Fruit fly (Drosophila melanogaster) whole organism, embryonic: Measurements from ENCODE around the gene Coq7.

Source experiments
- Aef1 ChIP-seq: fragments of 200-800 bp; sonication (Bioruptor generic); IDR thresholded peaks from 3 replicates; pipeline ENCODE4 v1.3.6; 2022; ENCODE audit warnings: missing biosample characterization, missing genetic modification characterization
- Atf-2 ChIP-seq: fragments of 200-800 bp; sonication (Bioruptor generic); optimal IDR thresholded peaks from 2 replicates; lab custom pipeline; 2016; ENCODE audit warnings: missing biosample characterization, missing genetic modification characterization
- Awh ChIP-seq: fragments of 200-800 bp; sonication (Bioruptor generic); IDR thresholded peaks from 2 replicates; pipeline ENCODE4, ENCODE4 v1.3.6; 2022; ENCODE audit warnings: missing biosample characterization, missing genetic modification characterization
- CG10209 ChIP-seq: fragments of 200-800 bp; sonication (Bioruptor generic); optimal IDR thresholded peaks from 3 replicates; lab custom pipeline; 2017; ENCODE audit warnings: missing biosample characterization, mild to moderate bottlenecking, missing genetic modification characterization, missing genetic modification reagents
- CG10654 ChIP-seq: fragments of 200-800 bp; sonication (Bioruptor generic); optimal IDR thresholded peaks from 2 replicates; lab custom pipeline; 2016; ENCODE audit warnings: missing biosample characterization, missing genetic modification characterization
- CG11560 ChIP-seq: fragments of 200-800 bp; sonication (Bioruptor generic); IDR thresholded peaks from 3 replicates; pipeline ENCODE4 v1.3.6; 2022; ENCODE audit warnings: missing biosample characterization, missing genetic modification characterization
- CG12769 ChIP-seq: fragments of 200-800 bp; sonication (Bioruptor generic); optimal IDR thresholded peaks from 2 replicates; lab custom pipeline; 2019; ENCODE audit warnings: missing biosample characterization, mild to moderate bottlenecking, missing genetic modification characterization, moderate library complexity
- CG13296 ChIP-seq: fragments of 200-800 bp; sonication (Bioruptor generic); optimal IDR thresholded peaks from 3 replicates; lab custom pipeline; 2018; ENCODE audit warnings: missing biosample characterization, mild to moderate bottlenecking, missing genetic modification characterization
- CG14014 ChIP-seq: fragments of 200-800 bp; sonication (Bioruptor generic); IDR thresholded peaks from 2 replicates; pipeline ENCODE4 v1.3.6; 2022; ENCODE audit warnings: missing biosample characterization, missing genetic modification characterization
- CG14050 ChIP-seq: fragments of 200-800 bp; sonication (Bioruptor generic); IDR thresholded peaks from 3 replicates; pipeline ENCODE4 v1.3.6; 2022; ENCODE audit warnings: missing biosample characterization, missing genetic modification characterization
- CG15601 ChIP-seq: fragments of 200-800 bp; sonication (Bioruptor generic); optimal IDR thresholded peaks from 3 replicates; lab custom pipeline; 2019; ENCODE audit warnings: missing biosample characterization, mild to moderate bottlenecking, missing genetic modification characterization, moderate library complexity
- CG17186 ChIP-seq: fragments of 200-800 bp; sonication (Bioruptor generic); optimal IDR thresholded peaks from 3 replicates; lab custom pipeline; 2017; ENCODE audit warnings: missing biosample characterization, missing genetic modification reagents, missing genetic modification characterization
- CG17385 ChIP-seq: fragments of 200-800 bp; sonication (Bioruptor generic); optimal IDR thresholded peaks from 3 replicates; lab custom pipeline; 2018; ENCODE audit warnings: missing biosample characterization, mild to moderate bottlenecking, missing genetic modification characterization
- CG17912 ChIP-seq: fragments of 200-800 bp; sonication (Bioruptor generic); optimal IDR thresholded peaks from 2 replicates; lab custom pipeline; 2018; ENCODE audit warnings: missing biosample characterization, mild to moderate bottlenecking, missing genetic modification characterization
- CG2889 ChIP-seq: fragments of 200-800 bp; sonication (Bioruptor generic); IDR thresholded peaks from 3 replicates; pipeline ENCODE4 v1.3.6; 2022; ENCODE audit warnings: missing biosample characterization, missing genetic modification characterization
- CG31365 ChIP-seq: fragments of 200-800 bp; sonication (Bioruptor generic); optimal IDR thresholded peaks from 2 replicates; lab custom pipeline; 2018; ENCODE audit warnings: missing biosample characterization, mild to moderate bottlenecking, missing genetic modification characterization
- CG3407 ChIP-seq: fragments of 200-800 bp; sonication (Bioruptor generic); optimal IDR thresholded peaks from 2 replicates; lab custom pipeline; 2018; ENCODE audit warnings: missing biosample characterization, mild to moderate bottlenecking, missing genetic modification characterization
- CG34376 ChIP-seq: fragments of 200-800 bp; sonication (Bioruptor generic); optimal IDR thresholded peaks from 2 replicates; lab custom pipeline; 2018; ENCODE audit warnings: missing biosample characterization, mild to moderate bottlenecking, missing genetic modification characterization
- CG43689 ChIP-seq: fragments of 200-800 bp; sonication (Bioruptor generic); IDR thresholded peaks from 2 replicates; pipeline ENCODE4 v1.3.6; 2022; ENCODE audit warnings: missing biosample characterization, missing genetic modification characterization
- CG4617 ChIP-seq: fragments of 200-800 bp; sonication (Bioruptor generic); optimal IDR thresholded peaks from 3 replicates; lab custom pipeline; 2016; ENCODE audit warnings: missing biosample characterization, missing genetic modification characterization, borderline replicate concordance
- CG6272 ChIP-seq: fragments of 200-800 bp; sonication (Bioruptor generic); IDR thresholded peaks from 2 replicates; pipeline ENCODE4 v1.3.6; 2022; ENCODE audit warnings: missing biosample characterization, missing genetic modification characterization
- CG7839 ChIP-seq: fragments of 200-800 bp; sonication (Bioruptor generic); optimal IDR thresholded peaks from 3 replicates; lab custom pipeline; 2018; ENCODE audit warnings: missing biosample characterization, mild to moderate bottlenecking, missing genetic modification characterization, moderate library complexity
- CG8388 ChIP-seq: fragments of 200-800 bp; sonication (Bioruptor generic); optimal IDR thresholded peaks from 2 replicates; lab custom pipeline; 2019; ENCODE audit warnings: missing biosample characterization, mild to moderate bottlenecking, missing genetic modification characterization, moderate library complexity
- CG9817 ChIP-seq: fragments of 200-800 bp; sonication (Bioruptor generic); optimal IDR thresholded peaks from 2 replicates; lab custom pipeline; 2018; ENCODE audit warnings: missing biosample characterization, mild to moderate bottlenecking, missing genetic modification characterization, moderate library complexity
- Dref ChIP-seq: fragments of 200-800 bp; sonication (Bioruptor generic); IDR thresholded peaks from 2 replicates; pipeline ENCODE4 v1.3.6; 2022; ENCODE audit warnings: missing biosample characterization, missing genetic modification characterization
- HLHmδ ChIP-seq: fragments of 200-800 bp; sonication (Bioruptor generic); optimal IDR thresholded peaks from 2 replicates; lab custom pipeline; 2018; ENCODE audit warnings: missing biosample characterization, mild to moderate bottlenecking, missing genetic modification characterization, moderate library complexity
- Hand ChIP-seq: fragments of 200-800 bp; sonication (Bioruptor generic); optimal IDR thresholded peaks from 2 replicates; lab custom pipeline; 2017; ENCODE audit warnings: mild to moderate bottlenecking, missing biosample characterization, missing genetic modification reagents, missing genetic modification characterization
- Hr39 ChIP-seq: fragments of >200 bp; optimal IDR thresholded peaks from 2 replicates; lab custom pipeline; 2017
- Lim3 ChIP-seq: fragments of 200-800 bp; sonication (Bioruptor generic); IDR thresholded peaks from 2 replicates; pipeline ENCODE4 v1.3.6; 2022; ENCODE audit warnings: missing biosample characterization, missing genetic modification characterization
- Lpt ChIP-seq: fragments of >200 bp; optimal IDR thresholded peaks from 2 replicates; lab custom pipeline; 2018; ENCODE audit warnings: missing biosample characterization, missing genetic modification characterization
- Optix ChIP-seq: fragments of 200-800 bp; sonication (Bioruptor generic); IDR thresholded peaks from 3 replicates; pipeline ENCODE4 v1.3.6; 2022; ENCODE audit warnings: missing biosample characterization, missing genetic modification characterization
- Ptx1 ChIP-seq: fragments of 200-800 bp; sonication (Bioruptor generic); IDR thresholded peaks from 2 replicates; pipeline ENCODE4 v1.3.6; 2022; ENCODE audit warnings: missing biosample characterization, missing genetic modification characterization
- Side ChIP-seq: fragments of 200-800 bp; sonication (Bioruptor generic); optimal IDR thresholded peaks from 2 replicates; lab custom pipeline; 2016; ENCODE audit warnings: missing biosample characterization, missing genetic modification characterization
- YL-1 ChIP-seq: fragments of 200-800 bp; sonication (Bioruptor generic); optimal IDR thresholded peaks from 3 replicates; lab custom pipeline; 2017; ENCODE audit warnings: missing biosample characterization, mild to moderate bottlenecking, missing genetic modification characterization
- ash1 ChIP-seq: fragments of 200-800 bp; sonication (Bioruptor generic); optimal IDR thresholded peaks from 2 replicates; lab custom pipeline; 2018; ENCODE audit warnings: missing biosample characterization, mild to moderate bottlenecking, missing genetic modification characterization
- corto ChIP-seq: fragments of 200-800 bp; sonication (Bioruptor generic); optimal IDR thresholded peaks from 2 replicates; lab custom pipeline; 2016; ENCODE audit warnings: missing biosample characterization, mild to moderate bottlenecking, missing genetic modification characterization, moderate library complexity
- dysf ChIP-seq: fragments of 200-800 bp; sonication (Bioruptor generic); IDR thresholded peaks from 3 replicates; pipeline ENCODE4 v1.3.6; 2022; ENCODE audit warnings: missing biosample characterization, missing genetic modification characterization
- esg ChIP-seq: fragments of 200-800 bp; sonication (Bioruptor generic); conservative IDR thresholded peaks from 2 replicates; pipeline ENCODE4 v1.3.6; 2022; ENCODE audit warnings: missing biosample characterization, missing genetic modification characterization
- exex ChIP-seq: fragments of 200-800 bp; sonication (Bioruptor generic); optimal IDR thresholded peaks from 4 replicates; lab custom pipeline; 2018; ENCODE audit warnings: missing biosample characterization, mild to moderate bottlenecking, missing genetic modification characterization, moderate library complexity
- gsb ChIP-seq: fragments of 200-800 bp; sonication (Bioruptor generic); IDR thresholded peaks from 2 replicates; pipeline ENCODE4 v1.3.6; 2022; ENCODE audit warnings: missing biosample characterization, missing genetic modification characterization
- h ChIP-seq: fragments of >200 bp; optimal IDR thresholded peaks from 2 replicates; lab custom pipeline; 2017
- kni ChIP-seq: fragments of 200-800 bp; sonication (Bioruptor generic); optimal IDR thresholded peaks from 3 replicates; lab custom pipeline; 2017; ENCODE audit warnings: mild to moderate bottlenecking, missing biosample characterization, missing genetic modification reagents, missing genetic modification characterization
- lmd ChIP-seq: fragments of 200-800 bp; sonication (Bioruptor generic); IDR thresholded peaks from 2 replicates; pipeline ENCODE4 v1.3.6; 2022; ENCODE audit warnings: missing biosample characterization, missing genetic modification characterization
- luna ChIP-seq: fragments of 200-800 bp; sonication (Bioruptor generic); optimal IDR thresholded peaks from 2 replicates; lab custom pipeline; 2016; ENCODE audit warnings: missing biosample characterization, missing genetic modification characterization
- mam ChIP-seq: fragments of 200-800 bp; sonication (Bioruptor generic); optimal IDR thresholded peaks from 3 replicates; lab custom pipeline; 2016; ENCODE audit warnings: missing biosample characterization, missing genetic modification characterization
- org-1 ChIP-seq: fragments of 200-800 bp; sonication (Bioruptor generic); optimal IDR thresholded peaks from 2 replicates; lab custom pipeline; 2017; ENCODE audit warnings: missing biosample characterization, missing genetic modification characterization
- p53 ChIP-seq: fragments of 200-800 bp; sonication (Bioruptor generic); optimal IDR thresholded peaks from 2 replicates; lab custom pipeline; 2016; ENCODE audit warnings: missing biosample characterization, missing genetic modification characterization
- pum ChIP-seq: fragments of 200-800 bp; sonication (Bioruptor generic); optimal IDR thresholded peaks from 2 replicates; lab custom pipeline; 2016; ENCODE audit warnings: missing biosample characterization, missing genetic modification characterization
- rib ChIP-seq: fragments of 200-800 bp; sonication (Bioruptor generic); IDR thresholded peaks from 2 replicates; pipeline ENCODE4 v1.3.6; 2022; ENCODE audit warnings: missing biosample characterization, missing genetic modification characterization
- sr ChIP-seq: fragments of 200-800 bp; sonication (Bioruptor generic); IDR thresholded peaks from 3 replicates; pipeline ENCODE4 v1.3.6; 2022; ENCODE audit warnings: missing biosample characterization, missing genetic modification characterization
- wdn ChIP-seq: fragments of 200-800 bp; sonication (Bioruptor generic); IDR thresholded peaks from 2 replicates; pipeline ENCODE4 v1.3.6; 2022; ENCODE audit warnings: missing biosample characterization, missing genetic modification characterization
- wor ChIP-seq: fragments of 200-800 bp; sonication (Bioruptor generic); IDR thresholded peaks from 2 replicates; pipeline ENCODE4 v1.3.6; 2022; ENCODE audit warnings: missing biosample characterization, missing genetic modification characterization
- zen2 ChIP-seq: fragments of 200-800 bp; sonication (Bioruptor generic); IDR thresholded peaks from 3 replicates; pipeline ENCODE4 v1.3.6; 2022; ENCODE audit warnings: missing biosample characterization, missing genetic modification characterization; ENCODE audit not compliant: partially characterized antibody

Gene Coq7

dm6 chrX:6803312-6803794 lies 32.3 kb downstream of the Coq7 start, which contains the start of the genes C3G and pod1 (continued):
- TF ChIP-seq ash1 (GFP tag; lab: Kevin White, UChicago) = no peak
- TF ChIP-seq Dref (GFP tag; lab: Robert Waterston, UW) = peak; percentile 99
- peak; percentile 54; the same call in 2 of the 3 replicates for TF ChIP-seq CG11560 (tag; lab: Robert Waterston, UW)
- TF ChIP-seq gsb (GFP tag; lab: Robert Waterston, UW) = no peak
- no peak for TF ChIP-seq wor
- TF ChIP-seq kni (GFP tag; lab: Kevin White, UChicago) = no peak
- no peak for TF ChIP-seq CG31365 (tag; lab: Kevin White, UChicago)
- no peak for TF ChIP-seq h (lab: Kevin White, UChicago)
- peak; percentile 96 for TF ChIP-seq zen2 (GFP tag; lab: Robert Waterston, UW)
- no peak for TF ChIP-seq dysf (GFP tag; lab: Robert Waterston, UW)
- TF ChIP-seq CG17186 (GFP tag; lab: Kevin White, UChicago) = peak; percentile 81
- TF ChIP-seq Side (GFP tag; lab: Kevin White, UChicago) = peak; percentile 21
- TF ChIP-seq CG12769 (tag; lab: Kevin White, UChicago) = peak; percentile 42
- no peak for TF ChIP-seq org-1 (GFP tag; lab: Kevin White, UChicago)
- TF ChIP-seq CG14014 = no peak
- TF ChIP-seq CG7839 = no peak
- peak; percentile 52 for TF ChIP-seq CG15601
- no peak for TF ChIP-seq Lpt (GFP tag; lab: Kevin White, UChicago)
- no peak for TF ChIP-seq CG10209 (GFP tag; lab: Kevin White, UChicago)
- peak; percentile 77 for TF ChIP-seq Aef1
- peak; percentile 18; the same call in 1 of the 2 replicates for TF ChIP-seq Ptx1 (GFP tag; lab: Robert Waterston, UW)
- TF ChIP-seq CG2889 (GFP tag; lab: Robert Waterston, UW) = no peak
- TF ChIP-seq CG3407 = no peak
- TF ChIP-seq mam (GFP tag; lab: Kevin White, UChicago) = peak; percentile 68
- TF ChIP-seq HLHmδ (GFP tag; lab: Kevin White, UChicago) = peak; percentile 1
- no peak for TF ChIP-seq Hr39 (lab: Kevin White, UChicago)
- TF ChIP-seq YL-1 = peak; percentile 15
- TF ChIP-seq CG6272 (GFP tag; lab: Robert Waterston, UW) = peak; percentile 49; the same call in 1 of the 2 replicates
- TF ChIP-seq CG43689 = no peak
- TF ChIP-seq CG13296 (GFP tag; lab: Kevin White, UChicago) = peak; percentile 5
- no peak for TF ChIP-seq Awh (GFP tag; lab: Robert Waterston, UW)
- no peak for TF ChIP-seq esg (GFP tag; lab: Robert Waterston, UW)
- TF ChIP-seq CG8388 = no peak
- peak; percentile 14 for TF ChIP-seq Hand (GFP tag; lab: Kevin White, UChicago)
- peak; percentile 13 for TF ChIP-seq CG9817 (tag; lab: Kevin White, UChicago)
- TF ChIP-seq lmd = no peak
- no peak for TF ChIP-seq CG17385
- TF ChIP-seq Atf-2 (GFP tag; lab: Kevin White, UChicago) = no peak
- peak; percentile 92 for TF ChIP-seq CG4617 (GFP tag; lab: Kevin White, UChicago)
- peak; percentile 11 for TF ChIP-seq CG17912
- no peak for TF ChIP-seq Lim3 (GFP tag; lab: Robert Waterston, UW)
- TF ChIP-seq corto (GFP tag; lab: Kevin White, UChicago) = no peak
- no peak for TF ChIP-seq wdn (GFP tag; lab: Robert Waterston, UW)
- no peak for TF ChIP-seq CG34376 (GFP tag; lab: Kevin White, UChicago)
- no peak for TF ChIP-seq sr (GFP tag; lab: Robert Waterston, UW)
- peak; percentile 6 for TF ChIP-seq exex (tag; lab: Kevin White, UChicago)
- TF ChIP-seq luna (GFP tag; lab: Kevin White, UChicago) = peak; percentile 16
- no peak for TF ChIP-seq CG14050 (GFP tag; lab: Robert Waterston, UW)
- TF ChIP-seq CG10654 = no peak
- peak; percentile 40 for TF ChIP-seq p53 (GFP tag; lab: Kevin White, UChicago)
- peak; percentile 21 for TF ChIP-seq pum (GFP tag; lab: Kevin White, UChicago)
- TF ChIP-seq Optix (GFP tag; lab: Robert Waterston, UW) = no peak
- TF ChIP-seq rib (GFP tag; lab: Robert Waterston, UW) = peak; percentile 67; the same call in 1 of the 2 replicates
